Worm (Caenorhabditis elegans): ENCODE data around the gene F33H12.1.

- no peak for TF ChIP-seq lsy-27 (tag; optimal IDR thresholded peaks at IDR 0.05; ENCODE audit: borderline replicate concordance, insufficient read depth)
- no peak for TF ChIP-seq efl-1 (GFP tag; optimal IDR thresholded peaks at IDR 0.05)
- TF ChIP-seq snpc-3.4 (tag; optimal IDR thresholded peaks at IDR 0.05) = no peak
- no peak for TF ChIP-seq Y53G8AR.9 (GFP tag; conservative IDR thresholded peaks at IDR 0.05)
- TF ChIP-seq lin-26 (GFP tag; IDR thresholded peaks at IDR 0.05) = no peak
- TF ChIP-seq pha-4 (tag; optimal IDR thresholded peaks at IDR 0.05) = no peak
- TF ChIP-seq ama-1 (optimal IDR thresholded peaks at IDR 0.05) = no peak
- TF ChIP-seq ama-1 (GFP tag; optimal IDR thresholded peaks at IDR 0.05) = no peak
- TF ChIP-seq snpc-4 (GFP tag; optimal IDR thresholded peaks at IDR 0.05) = no peak
- no peak for TF ChIP-seq snpc-4 (tag; optimal IDR thresholded peaks at IDR 0.05)
These were observed 30.9 kb downstream of the F33H12.1 start, which contains the start of gene D2062.1 for ce11 chrII:2631169-2631568.
